Worm (Caenorhabditis elegans): ENCODE data around the gene T22B7.22.

- TF ChIP-seq ama-1 (optimal IDR thresholded peaks at IDR 0.05): no peak
- TF ChIP-seq nhr-11 (tag; optimal IDR thresholded peaks at IDR 0.05): no peak
- no peak for TF ChIP-seq hlh-6 (tag; optimal IDR thresholded peaks at IDR 0.05)
- no peak for TF ChIP-seq zip-5 (tag; optimal IDR thresholded peaks at IDR 0.05)
- TF ChIP-seq sox-4 (tag; optimal IDR thresholded peaks at IDR 0.05): no peak
- TF ChIP-seq nfya-1 (tag; optimal IDR thresholded peaks at IDR 0.05): no peak
- TF ChIP-seq ahr-1 (tag; optimal IDR thresholded peaks at IDR 0.05): no peak
- TF ChIP-seq hlh-30 (tag; optimal IDR thresholded peaks at IDR 0.05; ENCODE audit: insufficient read depth): no peak
Observed at ce11 chrX:5628432-5628977, 31.3 kb upstream of the T22B7.22 start.
